Worm (Caenorhabditis elegans): ENCODE results near the gene dur-1.
A peak's percentile ranks its signal among the peaks of the same experiment; 100 is the strongest.

The dur-1 gene

DNA sequence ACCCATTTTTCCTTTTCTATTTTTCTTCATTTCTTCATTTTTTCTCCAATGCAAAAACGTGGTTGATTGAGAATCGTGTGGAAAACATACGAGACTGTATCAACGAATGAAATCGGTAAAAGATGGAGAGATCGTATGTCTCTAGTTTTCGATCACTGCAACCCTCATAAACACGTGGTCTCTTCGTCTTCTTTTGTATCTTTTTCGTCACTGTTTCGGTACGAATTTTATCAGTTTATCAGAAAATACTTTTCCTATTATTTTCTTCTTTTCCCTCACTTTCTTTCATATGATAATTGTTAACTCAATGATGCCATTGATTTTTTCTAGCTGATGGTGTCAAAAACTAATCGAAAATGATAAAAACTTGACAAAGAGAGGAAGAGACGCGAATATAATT, 52.4 kb downstream of the dur-1 start (continued):
- TF ChIP-seq dmd-9 (GFP tag; IDR thresholded peaks at IDR 0.05) (no peak), sdz-12 (GFP tag; optimal IDR thresholded peaks at IDR 0.05) (no peak), tag-97 (GFP tag; IDR thresholded peaks at IDR 0.05) (no peak), Y5F2A.4 (GFP tag; optimal IDR thresholded peaks at IDR 0.05) (no peak), vab-7 (GFP tag; IDR thresholded peaks at IDR 0.05) (no peak), ceh-32 (tag; optimal IDR thresholded peaks at IDR 0.05; ENCODE audit: poor library complexity) (no peak), T26A8.4 (GFP tag; IDR thresholded peaks at IDR 0.05) (no peak), ceh-62 (tag; optimal IDR thresholded peaks at IDR 0.05) (no peak), madf-5 (GFP tag; IDR thresholded peaks at IDR 0.05) (no peak), ceh-44 (GFP tag; IDR thresholded peaks at IDR 0.05) (no peak), skn-1 (tag; optimal IDR thresholded peaks at IDR 0.05) (no peak), jun-1 (tag; optimal IDR thresholded peaks at IDR 0.05) (no peak), saeg-2 (GFP tag; IDR thresholded peaks at IDR 0.05) (no peak), nhr-102 (tag; optimal IDR thresholded peaks at IDR 0.05) (no peak), unc-130 (GFP tag; optimal IDR thresholded peaks at IDR 0.05) (no peak), nhr-76 (tag; optimal IDR thresholded peaks at IDR 0.05) (no peak), unc-39 (tag; optimal IDR thresholded peaks at IDR 0.05) (no peak), fkh-10 (GFP tag; optimal IDR thresholded peaks at IDR 0.05) (no peak), dmd-8 (GFP tag; IDR thresholded peaks at IDR 0.05) (no peak), spr-1 (tag; optimal IDR thresholded peaks at IDR 0.05) (no peak), daf-16 (GFP tag; optimal IDR thresholded peaks at IDR 0.05) (no peak), daf-16 (tag; optimal IDR thresholded peaks at IDR 0.05) (peak; percentile 88), F49E8.2 (tag; optimal IDR thresholded peaks at IDR 0.05; ENCODE audit: borderline replicate concordance) (no peak), R02D3.7 (tag; optimal IDR thresholded peaks at IDR 0.05) (no peak), nhr-25 (tag; optimal IDR thresholded peaks at IDR 0.05; ENCODE audit: borderline replicate concordance, insufficient read depth) (no peak), ZK546.5 (tag; optimal IDR thresholded peaks at IDR 0.05) (no peak), daf-8 (GFP tag; IDR thresholded peaks at IDR 0.05) (no peak), hlh-11 (tag; optimal IDR thresholded peaks at IDR 0.05) (peak; percentile 80), ZK337.2 (GFP tag; IDR thresholded peaks at IDR 0.05) (no peak), aha-1 (tag) (no peak), cey-2 (tag; optimal IDR thresholded peaks at IDR 0.05; ENCODE audit: borderline replicate concordance, insufficient read depth) (peak; percentile 44), ctbp-1 (GFP tag; IDR thresholded peaks at IDR 0.05) (no peak), nhr-111 (GFP tag; optimal IDR thresholded peaks at IDR 0.05) (no peak), fos-1 (tag; optimal IDR thresholded peaks at IDR 0.05) (no peak), mes-2 (tag; optimal IDR thresholded peaks at IDR 0.05; ENCODE audit: poor library complexity, severe bottlenecking) (no peak), nhr-48 (tag; optimal IDR thresholded peaks at IDR 0.05) (peak; percentile 81), nhr-42 (GFP tag; IDR thresholded peaks at IDR 0.05) (no peak), Y105C5A.15 (GFP tag; IDR thresholded peaks at IDR 0.05) (no peak), nhr-41 (GFP tag; IDR thresholded peaks at IDR 0.05) (no peak), nhr-6 (tag; optimal IDR thresholded peaks at IDR 0.05) (no peak), nhr-11 (tag; optimal IDR thresholded peaks at IDR 0.05) (no peak), ces-1 (GFP tag; optimal IDR thresholded peaks at IDR 0.05) (no peak), ceh-20 (GFP tag; IDR thresholded peaks at IDR 0.05) (no peak), madf-9 (GFP tag; conservative IDR thresholded peaks at IDR 0.05) (no peak), daf-12 (tag; optimal IDR thresholded peaks at IDR 0.05) (no peak), F10B5.3 (tag; optimal IDR thresholded peaks at IDR 0.05) (no peak), lin-38 (GFP tag; IDR thresholded peaks at IDR 0.05) (no peak), dve-1 (tag; optimal IDR thresholded peaks at IDR 0.05; ENCODE audit: insufficient read depth) (peak; percentile 74), snpc-1.2 (GFP tag; IDR thresholded peaks at IDR 0.05) (no peak), lin-29 (GFP tag; IDR thresholded peaks at IDR 0.05) (no peak), rbr-2 (tag; optimal IDR thresholded peaks at IDR 0.05) (no peak), arid-1 (GFP tag; conservative IDR thresholded peaks at IDR 0.05) (no peak)
